Fruit fly (Drosophila melanogaster) whole organism: ENCODE measurements around the gene CG31407.

Source experiments
- CG8478 ChIP-seq: fragments of >200 bp; optimal IDR thresholded peaks from 2 replicates; lab custom pipeline; 2018; ENCODE audit warnings: inconsistent platforms
- Dll ChIP-seq: fragments of >200 bp; optimal IDR thresholded peaks from 2 replicates; lab custom pipeline; 2017
- EcR ChIP-seq, 2 experiments: fragments of >200 bp; optimal IDR thresholded peaks; 2 replicates each; lab custom pipeline; 2017; ENCODE audit warnings: missing biosample characterization in 2 of 2, missing genetic modification characterization in 2 of 2, missing genetic modification reagents in 2 of 2
- pan ChIP-seq: fragments of >200 bp; optimal IDR thresholded peaks from 2 replicates; lab custom pipeline; 2017
- psq ChIP-seq: fragments of >200 bp; optimal IDR thresholded peaks from 2 replicates; lab custom pipeline; 2017
- usp ChIP-seq: fragments of >200 bp; optimal IDR thresholded peaks from 2 replicates; lab custom pipeline; 2017; ENCODE audit warnings: missing biosample characterization, missing genetic modification characterization, mixed read lengths

Gene CG31407

DNA sequence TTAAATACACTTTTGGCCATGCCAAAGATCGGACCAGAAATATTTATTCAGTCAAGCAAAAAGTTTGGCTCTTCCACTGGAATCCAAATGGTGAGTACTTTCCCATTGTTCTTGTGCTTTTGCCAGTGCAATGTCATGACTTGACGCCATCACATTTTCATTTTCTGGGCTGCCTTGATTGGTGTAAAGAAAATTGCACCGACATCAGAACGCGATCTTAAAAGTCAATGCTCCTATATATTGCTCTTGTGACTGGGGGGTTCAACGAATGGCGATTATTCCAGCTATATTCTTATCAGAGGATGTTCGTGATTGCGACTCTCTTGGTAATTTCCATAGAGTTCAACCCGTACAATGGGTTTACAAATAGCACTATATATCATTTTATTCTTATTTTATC lies 15.6 kb upstream of the CG31407 start:
- TF ChIP-seq EcR (GFP tag; optimal IDR thresholded peaks at IDR 0.05; lab: Kevin White, UChicago), result peak; percentile 57 to 64
- TF ChIP-seq psq, result no peak

DNA sequence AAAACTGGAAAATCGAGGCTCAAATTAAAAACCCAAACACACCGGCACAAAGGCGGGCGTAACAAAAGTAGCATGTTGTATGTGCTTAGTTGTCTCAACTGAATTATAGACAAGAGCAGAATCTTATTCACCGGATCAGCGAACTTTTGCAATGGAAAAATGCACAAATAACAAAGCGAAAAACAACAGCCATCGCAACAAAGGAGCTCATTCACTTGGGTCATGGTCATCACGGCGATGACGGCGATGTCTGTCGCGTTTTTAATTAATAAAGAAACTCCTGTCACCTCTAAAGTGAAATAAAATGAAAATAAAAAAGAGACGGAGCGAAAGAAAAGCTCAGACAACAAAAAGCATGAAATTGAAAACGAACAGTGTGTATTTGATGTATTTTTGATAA lies 14.2 kb upstream of the CG31407 start:
- TF ChIP-seq Dll (lab: Kevin White, UChicago), result no peak
- no peak for TF ChIP-seq EcR (GFP tag; optimal IDR thresholded peaks at IDR 0.05; lab: Kevin White, UChicago)
- no peak for TF ChIP-seq pan (lab: Kevin White, UChicago)
- TF ChIP-seq CG8478, result no peak
- TF ChIP-seq usp (GFP tag; lab: Kevin White, UChicago), result no peak

DNA sequence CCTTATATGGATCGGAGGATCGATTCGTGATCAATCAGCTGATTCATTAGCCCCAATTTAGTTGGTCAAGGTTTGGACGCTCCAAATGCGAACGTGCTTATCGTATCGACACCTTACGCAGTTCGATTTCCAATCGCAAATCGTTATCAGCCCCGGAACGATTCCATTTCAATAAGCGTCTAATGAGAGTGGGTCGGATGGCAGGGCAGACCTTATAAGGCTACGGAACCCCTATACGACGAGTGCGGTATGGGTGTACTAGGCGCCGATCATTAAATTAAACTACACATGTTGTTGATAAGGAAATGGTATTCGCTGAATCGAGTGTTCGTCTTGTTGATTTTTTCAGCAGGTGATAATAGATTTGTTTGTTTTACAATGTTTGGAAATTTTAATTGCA lies 10.8 kb upstream of the CG31407 start:
- TF ChIP-seq Dll (lab: Kevin White, UChicago) (no peak), pan (lab: Kevin White, UChicago) (no peak), EcR (GFP tag; optimal IDR thresholded peaks at IDR 0.05; lab: Kevin White, UChicago) (no peak), CG8478 (no peak), psq (no peak), usp (GFP tag; lab: Kevin White, UChicago) (no peak)

DNA sequence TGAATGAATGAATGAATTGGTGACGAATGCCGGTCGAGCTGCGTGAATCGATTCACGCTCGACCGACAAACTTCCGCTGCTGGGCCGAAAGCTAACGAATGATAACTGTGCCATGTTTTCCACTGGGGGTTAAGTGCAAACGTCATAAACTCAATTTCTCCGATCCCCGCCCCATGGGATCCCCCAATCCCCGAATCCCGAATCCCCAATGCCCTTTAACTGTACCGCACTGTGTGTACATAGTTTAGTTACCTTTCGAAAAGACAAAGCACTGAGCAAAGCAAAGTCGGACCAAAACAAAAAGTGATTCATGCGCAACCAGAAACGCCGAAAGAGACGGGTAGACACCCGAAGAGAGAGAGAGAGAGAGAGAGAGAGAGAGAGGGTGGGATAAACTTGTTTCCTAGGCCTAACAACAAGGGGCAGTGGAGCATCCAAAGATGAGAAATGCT lies 10.1 kb upstream of the CG31407 start:
- no peak for TF ChIP-seq usp (GFP tag; lab: Kevin White, UChicago)
- TF ChIP-seq Dll (lab: Kevin White, UChicago), result no peak
- no peak for TF ChIP-seq pan (lab: Kevin White, UChicago)
- no peak for TF ChIP-seq psq
- no peak for TF ChIP-seq EcR (GFP tag; optimal IDR thresholded peaks at IDR 0.05; lab: Kevin White, UChicago)
- TF ChIP-seq CG8478, result no peak

DNA sequence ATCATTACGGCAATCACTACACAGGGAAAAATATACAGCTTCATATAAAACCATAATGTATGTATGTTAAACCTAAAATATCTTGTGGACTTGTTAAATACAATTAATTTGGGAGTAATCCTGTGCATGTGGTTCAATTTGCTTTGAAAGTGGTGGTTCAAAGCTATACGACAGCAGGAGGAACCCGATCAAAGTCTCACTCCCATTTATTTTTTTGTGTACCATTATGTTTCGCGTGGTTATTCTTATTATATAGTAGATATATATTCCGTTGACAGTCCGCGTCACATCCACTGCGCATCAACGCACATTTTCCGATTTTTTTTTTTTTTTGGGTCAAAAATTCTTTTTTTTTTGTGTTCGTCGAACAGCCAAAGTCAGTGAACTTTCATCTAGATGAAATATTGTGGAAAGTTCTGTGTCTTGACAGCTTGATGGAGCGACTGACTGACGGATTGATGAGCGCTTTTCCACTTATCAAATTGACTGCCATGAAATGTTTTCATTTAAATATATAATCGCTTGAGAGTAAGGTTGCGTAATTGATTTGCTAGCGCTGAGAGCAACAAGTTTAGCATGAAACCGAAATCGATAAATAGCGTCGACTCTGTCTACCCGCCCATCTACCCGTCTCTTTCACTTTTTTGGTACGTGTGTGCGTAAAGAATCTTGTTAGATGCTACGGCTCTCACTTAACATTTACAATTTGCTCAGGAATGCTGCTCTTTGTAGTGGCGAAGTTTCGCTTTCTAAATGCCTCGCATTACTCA lies 8.2 kb upstream of the CG31407 start:
- TF ChIP-seq psq (no peak), usp (GFP tag; lab: Kevin White, UChicago) (no peak), CG8478 (no peak), pan (lab: Kevin White, UChicago) (no peak), Dll (lab: Kevin White, UChicago) (no peak), EcR (GFP tag; optimal IDR thresholded peaks at IDR 0.05; lab: Kevin White, UChicago) (no peak)

DNA sequence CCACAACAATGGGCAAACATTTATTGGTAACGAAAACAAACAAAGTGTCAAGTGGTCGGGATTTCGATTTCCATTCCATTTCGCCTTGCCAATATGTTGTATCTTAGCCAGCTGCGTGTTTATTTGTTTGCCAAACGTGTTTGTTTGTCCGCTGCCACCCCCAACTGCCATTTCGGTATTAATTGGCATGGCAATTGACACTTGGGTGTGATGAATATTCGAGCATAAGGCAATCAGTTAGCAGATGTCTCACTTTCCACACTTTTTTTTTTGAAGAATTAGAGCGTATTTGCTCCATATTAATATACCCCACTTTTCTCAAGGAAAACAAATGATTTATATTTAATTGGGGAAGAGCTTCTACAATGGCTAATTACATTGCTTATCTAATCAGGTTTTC lies 6.5 kb upstream of the CG31407 start:
- no peak for TF ChIP-seq psq
- no peak for TF ChIP-seq Dll (lab: Kevin White, UChicago)
- TF ChIP-seq pan (lab: Kevin White, UChicago), result no peak
- TF ChIP-seq CG8478, result no peak
- no peak for TF ChIP-seq EcR (GFP tag; optimal IDR thresholded peaks at IDR 0.05; lab: Kevin White, UChicago)
- TF ChIP-seq usp (GFP tag; lab: Kevin White, UChicago), result no peak

DNA sequence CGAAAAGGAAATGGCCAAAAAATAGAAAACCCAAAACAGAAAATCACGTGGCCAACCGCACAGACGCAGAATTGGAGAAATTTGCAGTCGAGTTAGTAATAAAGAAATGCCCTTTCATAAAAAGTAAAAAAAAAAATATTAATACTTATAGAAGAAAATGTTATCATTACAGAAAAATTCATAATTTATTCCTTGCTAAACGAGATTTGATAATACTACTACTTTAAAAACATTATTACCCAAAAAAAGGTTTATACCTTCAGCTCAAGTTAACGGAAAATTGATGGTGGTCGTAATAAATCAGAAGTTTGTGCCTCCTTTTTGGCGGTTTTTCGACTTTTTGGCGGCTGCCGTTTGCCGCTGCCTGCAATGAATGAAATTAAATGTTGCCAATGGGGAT lies 3.4 kb upstream of the CG31407 start:
- no peak for TF ChIP-seq Dll (lab: Kevin White, UChicago)
- no peak for TF ChIP-seq pan (lab: Kevin White, UChicago)
- no peak for TF ChIP-seq EcR (GFP tag; optimal IDR thresholded peaks at IDR 0.05; lab: Kevin White, UChicago)

DNA sequence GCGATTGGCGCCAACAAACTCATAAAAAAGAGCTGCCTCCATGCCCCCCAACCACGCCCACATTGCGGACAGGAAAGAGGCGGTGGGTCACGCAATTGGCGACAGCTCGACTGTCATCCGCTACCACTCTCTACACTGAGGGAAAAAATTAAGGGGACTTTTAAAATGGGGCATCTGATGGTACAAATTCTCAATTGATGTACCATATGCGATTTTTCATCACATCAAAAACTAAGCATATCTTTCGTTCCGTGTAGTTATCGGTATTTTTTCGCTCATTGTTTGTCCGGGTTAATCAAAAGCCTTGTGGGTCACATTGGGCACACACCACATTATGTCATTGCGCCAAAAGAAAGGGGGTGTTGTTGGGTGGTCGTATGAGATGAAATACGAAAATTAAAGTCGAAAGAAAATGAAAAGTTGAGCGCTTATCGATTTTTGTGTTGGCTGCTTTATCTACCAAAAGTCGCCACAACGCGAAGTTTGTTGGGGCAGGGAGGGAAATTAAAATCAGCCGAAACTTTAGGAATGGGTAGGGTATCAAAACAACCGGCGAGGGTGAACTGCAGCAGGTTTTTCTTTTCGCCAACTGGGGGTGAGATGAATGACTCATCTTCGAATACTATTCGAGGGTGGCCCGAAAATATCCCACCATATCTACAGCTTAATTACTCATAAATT lies 778 bp downstream of the CG31407 start:
- no peak for TF ChIP-seq Dll (lab: Kevin White, UChicago)

DNA sequence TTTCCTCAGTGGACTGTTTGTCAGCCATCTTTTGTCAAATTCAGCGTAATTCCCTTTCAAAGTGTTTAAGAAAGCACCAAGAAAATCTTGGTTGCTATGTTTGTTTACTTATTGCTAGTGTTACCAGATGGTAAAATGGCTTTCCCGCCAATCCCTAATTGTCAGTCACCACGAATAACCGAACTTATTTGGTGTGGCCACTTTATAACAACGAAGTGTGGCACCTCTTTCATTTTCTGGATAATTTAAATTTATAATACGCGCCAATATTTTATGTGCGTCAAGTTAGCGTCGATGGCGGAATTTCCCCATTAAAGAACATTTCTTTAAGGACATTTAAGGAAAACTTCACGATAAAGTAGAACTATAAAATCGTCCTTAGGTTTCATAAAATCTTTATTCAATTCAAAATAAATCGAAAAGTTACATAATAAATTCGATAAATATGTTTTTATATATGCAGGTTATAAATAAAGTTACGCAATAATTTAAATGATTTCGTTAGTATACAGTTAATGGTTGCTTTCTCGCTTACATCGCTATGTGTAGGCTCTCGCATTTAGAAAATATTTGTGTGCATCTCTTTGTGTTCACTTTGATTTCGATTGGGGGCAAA lies 23.7 kb downstream of the CG31407 start, which contains the start of gene CG5359:
Gene CG5359, minus strand, starts transcription at position 103 of the 616 bp plus-strand sequence.
- TF ChIP-seq pan (lab: Kevin White, UChicago) (no peak), usp (GFP tag; lab: Kevin White, UChicago) (no peak), psq (no peak), EcR (GFP tag; optimal IDR thresholded peaks at IDR 0.05; lab: Kevin White, UChicago) (no peak), CG8478 (no peak), Dll (lab: Kevin White, UChicago) (no peak)

DNA sequence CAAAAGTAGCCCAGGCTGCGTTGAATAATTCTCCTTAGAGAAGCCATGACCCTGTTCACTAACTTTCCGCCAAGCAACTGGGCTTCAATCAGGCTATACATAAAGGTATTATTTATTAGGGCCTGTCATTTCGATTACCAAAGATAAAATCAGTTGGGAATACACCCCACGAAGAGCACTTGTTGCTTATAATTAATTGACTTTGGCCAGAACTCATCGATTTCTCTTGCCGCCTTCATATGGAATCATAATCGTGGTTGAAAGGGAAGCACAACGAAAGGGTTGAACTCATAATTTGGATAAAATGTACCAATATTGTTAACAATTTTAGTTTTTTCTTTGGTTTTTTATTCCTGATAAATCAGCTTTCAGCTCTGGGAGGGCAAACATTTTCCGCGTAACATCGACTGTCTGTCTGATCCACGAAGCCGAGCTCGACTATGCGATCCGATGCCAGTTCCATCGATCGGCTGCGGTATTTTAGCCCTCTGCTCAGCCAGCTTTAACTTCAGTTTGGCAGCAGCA lies 28.2 kb downstream of the CG31407 start, which contains the start of the genes Gr85a and Spn85F:
Gene Gr85a, minus strand, starts transcription at position 101 of the 525 bp plus-strand sequence.
Gene Spn85F, plus strand, starts transcription at position 475 of the 525 bp plus-strand sequence.
- no peak for TF ChIP-seq usp (GFP tag; lab: Kevin White, UChicago)
- TF ChIP-seq Dll (lab: Kevin White, UChicago), result no peak
- no peak for TF ChIP-seq CG8478
- TF ChIP-seq psq, result no peak
- TF ChIP-seq pan (lab: Kevin White, UChicago), result no peak
- TF ChIP-seq EcR (GFP tag; optimal IDR thresholded peaks at IDR 0.05; lab: Kevin White, UChicago), result no peak

DNA sequence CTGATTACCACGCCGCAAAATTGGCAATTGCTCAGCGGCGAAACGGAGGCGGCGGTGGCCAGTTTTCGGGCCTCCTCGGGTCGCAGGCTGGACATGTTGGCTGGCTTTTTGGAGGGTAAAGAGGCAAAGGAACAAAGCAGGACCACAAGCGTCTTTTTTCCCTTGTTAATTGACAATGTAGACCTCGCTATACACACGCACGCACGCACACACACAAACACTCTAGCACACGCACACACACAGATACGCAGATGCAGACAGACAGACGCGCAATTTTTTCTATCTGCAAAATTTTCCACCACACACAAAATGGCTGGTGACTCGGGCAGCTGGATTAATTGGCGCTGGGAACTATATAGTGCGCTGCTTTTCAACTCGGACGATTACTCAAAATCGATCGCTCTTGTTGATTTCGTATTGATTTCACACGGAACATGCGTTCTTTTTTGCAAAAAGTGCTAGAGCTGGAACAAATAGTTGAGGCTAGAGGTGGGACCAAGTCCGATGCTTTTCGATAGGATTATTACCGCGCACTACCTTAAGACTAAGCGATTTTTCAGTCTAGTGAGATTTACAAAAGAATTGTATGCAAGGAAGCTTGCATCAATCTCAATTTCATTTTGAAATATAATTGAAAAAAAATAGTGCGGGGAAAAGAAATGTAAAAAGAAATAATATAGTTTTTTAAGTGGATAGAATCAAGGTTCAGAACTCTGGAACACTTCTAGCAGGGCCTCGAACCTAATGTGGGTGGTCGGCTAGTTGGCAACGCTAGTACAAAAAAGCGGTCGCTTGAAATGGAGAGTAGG lies 39.2 kb downstream of the CG31407 start, which contains the start of gene Art4:
Gene Art4, minus strand, starts transcription at position 476 of the 809 bp plus-strand sequence.
- no peak for TF ChIP-seq CG8478
- no peak for TF ChIP-seq Dll (lab: Kevin White, UChicago)
- no peak for TF ChIP-seq pan (lab: Kevin White, UChicago)
- TF ChIP-seq EcR (GFP tag; optimal IDR thresholded peaks at IDR 0.05; lab: Kevin White, UChicago), result no peak
- TF ChIP-seq psq, result no peak
- no peak for TF ChIP-seq usp (GFP tag; lab: Kevin White, UChicago)
